Comparison of ENCODE assay signal across 1 fruit fly cellular context in genomic region chr2L:10565674-10566073, dm6.
A peak's percentile ranks its signal among the peaks of the same experiment; 100 is the strongest.
TF ChIP-seq lines count a peak whose summit lies in the region.

No protein-coding gene starts in this region.

TF ChIP-seq in whole organism, embryonic, 481 proteins besides CTCF, POLR2A, EP300 and RAD21 (continued from another document and continues in another):
- TF ChIP-seq oc (tag; optimal IDR thresholded peaks at IDR 0.05; lab: Kevin White, UChicago) (no peak), chm (GFP tag; IDR thresholded peaks at IDR 0.05; lab: Robert Waterston, UW) (no peak), ERR (GFP tag; optimal IDR thresholded peaks at IDR 0.05; lab: Kevin White, UChicago) (peak; percentile 32), ac (GFP tag; optimal IDR thresholded peaks at IDR 0.05; lab: Kevin White, UChicago) (no peak), wek (GFP tag; optimal IDR thresholded peaks at IDR 0.05; lab: Kevin White, UChicago) (no peak), CG13624 (GFP tag; optimal IDR thresholded peaks at IDR 0.05; lab: Kevin White, UChicago) (peak; percentile 44), btn (GFP tag; optimal IDR thresholded peaks at IDR 0.05; lab: Kevin White, UChicago) (no peak), CG1024 (GFP tag; IDR thresholded peaks at IDR 0.05; lab: Robert Waterston, UW) (no peak), emc (GFP tag; optimal IDR thresholded peaks at IDR 0.05; lab: Kevin White, UChicago) (no peak), cato (GFP tag; optimal IDR thresholded peaks at IDR 0.05; lab: Kevin White, UChicago; ENCODE audit: borderline replicate concordance) (no peak), ewg (GFP tag; optimal IDR thresholded peaks at IDR 0.05; lab: Kevin White, UChicago) (no peak), nau (GFP tag; optimal IDR thresholded peaks at IDR 0.05; lab: Kevin White, UChicago) (peak; percentile 1), CG13894 (tag; optimal IDR thresholded peaks at IDR 0.05; lab: Kevin White, UChicago) (peak; percentile 67), CG10959 (GFP tag; IDR thresholded peaks at IDR 0.05; lab: Robert Waterston, UW) (no peak), unc-4 (GFP tag; IDR thresholded peaks at IDR 0.05; lab: Robert Waterston, UW; ENCODE audit: partially characterized antibody) (no peak), CG30431 (GFP tag; optimal IDR thresholded peaks at IDR 0.05; lab: Kevin White, UChicago) (no peak), CG17912 (GFP tag; optimal IDR thresholded peaks at IDR 0.05; lab: Kevin White, UChicago) (no peak), Meics (GFP tag; optimal IDR thresholded peaks at IDR 0.05; lab: Kevin White, UChicago) (peak; percentile 72), CG10654 (GFP tag; optimal IDR thresholded peaks at IDR 0.05; lab: Kevin White, UChicago) (no peak), ci (GFP tag; IDR thresholded peaks at IDR 0.05; lab: Robert Waterston, UW) (0 out of 3 replicates have a peak, but pooled peaks have one; percentile 42), CG17802 (tag; optimal IDR thresholded peaks at IDR 0.05; lab: Kevin White, UChicago) (no peak), da (GFP tag; optimal IDR thresholded peaks at IDR 0.05; lab: Kevin White, UChicago) (no peak), Ravus (GFP tag; IDR thresholded peaks at IDR 0.05; lab: Robert Waterston, UW) (no peak), pum (GFP tag; optimal IDR thresholded peaks at IDR 0.05; lab: Kevin White, UChicago) (peak; percentile 14), CG2889 (GFP tag; IDR thresholded peaks at IDR 0.05; lab: Robert Waterston, UW) (peak; percentile 48; the same call in 1 of the 3 replicates), CG15479 (GFP tag; optimal IDR thresholded peaks at IDR 0.05; lab: Kevin White, UChicago) (no peak), sob (GFP tag; IDR thresholded peaks at IDR 0.05; lab: Robert Waterston, UW) (peak; percentile 63), CG12769 (tag; optimal IDR thresholded peaks at IDR 0.05; lab: Kevin White, UChicago) (peak; percentile 70), Awh (GFP tag; IDR thresholded peaks at IDR 0.05; lab: Robert Waterston, UW) (peak; percentile 53; the same call in 1 of the 2 replicates), croc (GFP tag; conservative IDR thresholded peaks at IDR 0.05; lab: Robert Waterston, UW) (no peak; the same call in 2 of the 3 replicates), ro (GFP tag; IDR thresholded peaks at IDR 0.05; lab: Robert Waterston, UW) (no peak), CG9215 (GFP tag; IDR thresholded peaks at IDR 0.05; lab: Robert Waterston, UW) (peak; percentile 55; the same call in 1 of the 2 replicates), CG4617 (GFP tag; optimal IDR thresholded peaks at IDR 0.05; lab: Kevin White, UChicago; ENCODE audit: borderline replicate concordance) (no peak), jing (GFP tag; optimal IDR thresholded peaks at IDR 0.05; lab: Kevin White, UChicago) (no peak), CG15269 (tag; optimal IDR thresholded peaks at IDR 0.05; lab: Kevin White, UChicago) (peak; percentile 53), Abd-B (GFP tag; optimal IDR thresholded peaks at IDR 0.05; lab: Kevin White, UChicago) (no peak), CG8359 (GFP tag; optimal IDR thresholded peaks at IDR 0.05; lab: Kevin White, UChicago; ENCODE audit: borderline replicate concordance) (no peak), Mad (GFP tag; optimal IDR thresholded peaks at IDR 0.05; lab: Kevin White, UChicago) (no peak), Side (GFP tag; optimal IDR thresholded peaks at IDR 0.05; lab: Kevin White, UChicago) (peak; percentile 52), MBD-R2 (GFP tag; IDR thresholded peaks at IDR 0.05; lab: Robert Waterston, UW) (peak; percentile 41; the same call in 1 of the 2 replicates), CG2120 (GFP tag; optimal IDR thresholded peaks at IDR 0.05; lab: Kevin White, UChicago) (peak; percentile 78), dati (GFP tag; IDR thresholded peaks at IDR 0.05; lab: Robert Waterston, UW) (no peak), CG10462 (GFP tag; optimal IDR thresholded peaks at IDR 0.05; lab: Kevin White, UChicago) (no peak), toy (GFP tag; IDR thresholded peaks at IDR 0.05; lab: Robert Waterston, UW) (no peak), Sry-β (GFP tag; optimal IDR thresholded peaks at IDR 0.05; lab: Kevin White, UChicago) (no peak), schlank (tag; optimal IDR thresholded peaks at IDR 0.05; lab: Kevin White, UChicago) (peak; percentile 9), kni (GFP tag; optimal IDR thresholded peaks at IDR 0.05; lab: Kevin White, UChicago) (no peak), CG13424 (tag; optimal IDR thresholded peaks at IDR 0.05; lab: Kevin White, UChicago) (peak; percentile 35), CG14667 (GFP tag; IDR thresholded peaks at IDR 0.05; lab: Robert Waterston, UW) (no peak), luna (GFP tag; optimal IDR thresholded peaks at IDR 0.05; lab: Kevin White, UChicago) (no peak), vfl (GFP tag; optimal IDR thresholded peaks at IDR 0.05; lab: Kevin White, UChicago) (peak; percentile 3), Med (GFP tag; lab: Kevin White, UChicago) (peak; percentile 91), E2f1 (GFP tag; IDR thresholded peaks at IDR 0.05; lab: Robert Waterston, UW) (peak; percentile 57; the same call in 1 of the 2 replicates), Scr (GFP tag; IDR thresholded peaks at IDR 0.05; lab: Robert Waterston, UW; ENCODE audit: partially characterized antibody) (no peak), fd3F (GFP tag; optimal IDR thresholded peaks at IDR 0.05; lab: Kevin White, UChicago) (peak; percentile 19), p53 (GFP tag; optimal IDR thresholded peaks at IDR 0.05; lab: Kevin White, UChicago) (no peak), CG14710 (tag; optimal IDR thresholded peaks at IDR 0.05; lab: Kevin White, UChicago) (no peak), CG5180 (GFP tag; optimal IDR thresholded peaks at IDR 0.05; lab: Kevin White, UChicago) (peak; percentile 13), fru (optimal IDR thresholded peaks at IDR 0.05; lab: Kevin White, UChicago) (no peak), ATbp (GFP tag; optimal IDR thresholded peaks at IDR 0.05; lab: Kevin White, UChicago) (no peak), fd64A (GFP tag; optimal IDR thresholded peaks at IDR 0.05; lab: Kevin White, UChicago) (no peak), Bgb (GFP tag; IDR thresholded peaks at IDR 0.05; lab: Robert Waterston, UW; ENCODE audit: partially characterized antibody) (no peak), CG6765 (GFP tag; optimal IDR thresholded peaks at IDR 0.05; lab: Kevin White, UChicago) (peak; percentile 29), so (GFP tag; IDR thresholded peaks at IDR 0.05; lab: Robert Waterston, UW) (peak; percentile 68; the same call in 1 of the 3 replicates), gro (GFP tag; optimal IDR thresholded peaks at IDR 0.05; lab: Kevin White, UChicago) (no peak), pb (GFP tag; optimal IDR thresholded peaks at IDR 0.05; lab: Kevin White, UChicago) (peak; percentile 20), gfzf (GFP tag; optimal IDR thresholded peaks at IDR 0.05; lab: Kevin White, UChicago) (no peak), az2 (GFP tag; optimal IDR thresholded peaks at IDR 0.05; lab: Kevin White, UChicago) (peak; percentile 0), pnt (GFP tag; optimal IDR thresholded peaks at IDR 0.05; lab: Kevin White, UChicago) (no peak), Oli (tag; optimal IDR thresholded peaks at IDR 0.05; lab: Kevin White, UChicago) (peak; percentile 41), fu2 (GFP tag; optimal IDR thresholded peaks at IDR 0.05; lab: Kevin White, UChicago) (peak; percentile 13), run (tag; optimal IDR thresholded peaks at IDR 0.05; lab: Kevin White, UChicago) (no peak), CG17359 (tag; optimal IDR thresholded peaks at IDR 0.05; lab: Kevin White, UChicago) (peak; percentile 44), mam (GFP tag; optimal IDR thresholded peaks at IDR 0.05; lab: Kevin White, UChicago) (peak; percentile 63), phol (tag; optimal IDR thresholded peaks at IDR 0.05; lab: Kevin White, UChicago) (peak; percentile 6), H2.0 (GFP tag; IDR thresholded peaks at IDR 0.05; lab: Robert Waterston, UW) (peak; percentile 49), CG8388 (GFP tag; optimal IDR thresholded peaks at IDR 0.05; lab: Kevin White, UChicago) (no peak), cwo (GFP tag; optimal IDR thresholded peaks at IDR 0.05; lab: Kevin White, UChicago) (peak; percentile 57), Ssrp (tag; optimal IDR thresholded peaks at IDR 0.05; lab: Kevin White, UChicago) (no peak), Dp (GFP tag; optimal IDR thresholded peaks at IDR 0.05; lab: Kevin White, UChicago) (no peak), lola (GFP tag; optimal IDR thresholded peaks at IDR 0.05; lab: Kevin White, UChicago) (no peak), CG11504 (tag; optimal IDR thresholded peaks at IDR 0.05; lab: Kevin White, UChicago) (peak; percentile 60), Hr78 (GFP tag; optimal IDR thresholded peaks at IDR 0.05; lab: Kevin White, UChicago) (no peak), CG15696 (tag; optimal IDR thresholded peaks at IDR 0.05; lab: Kevin White, UChicago) (no peak), bigmax (GFP tag; optimal IDR thresholded peaks at IDR 0.05; lab: Kevin White, UChicago) (no peak), ab (GFP tag; optimal IDR thresholded peaks at IDR 0.05; lab: Kevin White, UChicago) (no peak), D19A (tag; optimal IDR thresholded peaks at IDR 0.05; lab: Kevin White, UChicago) (peak; percentile 4), CG9876 (GFP tag; optimal IDR thresholded peaks at IDR 0.05; lab: Kevin White, UChicago) (peak; percentile 25), Hr39 (optimal IDR thresholded peaks at IDR 0.05; lab: Kevin White, UChicago) (no peak), bcd (GFP tag; optimal IDR thresholded peaks at IDR 0.05; lab: Kevin White, UChicago) (peak; percentile 41), HLH4C (GFP tag; IDR thresholded peaks at IDR 0.05; lab: Robert Waterston, UW; ENCODE audit: partially characterized antibody) (no peak), insv (GFP tag; optimal IDR thresholded peaks at IDR 0.05; lab: Kevin White, UChicago) (no peak), ftz-f1 (GFP tag; optimal IDR thresholded peaks at IDR 0.05; lab: Kevin White, UChicago) (no peak), CG10321 (GFP tag; IDR thresholded peaks at IDR 0.05; lab: Robert Waterston, UW) (no peak), CG33557 (GFP tag; optimal IDR thresholded peaks at IDR 0.05; lab: Kevin White, UChicago) (no peak), nom (GFP tag; optimal IDR thresholded peaks at IDR 0.05; lab: Kevin White, UChicago) (no peak), CG2116 (GFP tag; optimal IDR thresholded peaks at IDR 0.05; lab: Kevin White, UChicago) (no peak), Sin3A (optimal IDR thresholded peaks at IDR 0.05; lab: Kevin White, UChicago) (no peak), BEAF-32 (GFP tag; optimal IDR thresholded peaks at IDR 0.05; lab: Kevin White, UChicago) (no peak), CG10543 (GFP tag; optimal IDR thresholded peaks at IDR 0.05; lab: Kevin White, UChicago) (no peak), tap (tag; optimal IDR thresholded peaks at IDR 0.05; lab: Kevin White, UChicago) (peak; percentile 25), CG32532 (GFP tag; IDR thresholded peaks at IDR 0.05; lab: Robert Waterston, UW) (peak; percentile 70; the same call in 1 of the 2 replicates), CG7928 (GFP tag; optimal IDR thresholded peaks at IDR 0.05; lab: Kevin White, UChicago) (no peak), CG10565 (GFP tag; optimal IDR thresholded peaks at IDR 0.05; lab: Kevin White, UChicago) (no peak), slp2 (GFP tag; optimal IDR thresholded peaks at IDR 0.05; lab: Kevin White, UChicago) (no peak), aop (GFP tag; IDR thresholded peaks at IDR 0.05; lab: Robert Waterston, UW) (no peak), dm (GFP tag; optimal IDR thresholded peaks at IDR 0.05; lab: Kevin White, UChicago) (no peak), lilli (GFP tag; optimal IDR thresholded peaks at IDR 0.05; lab: Kevin White, UChicago) (peak; percentile 58), Gug (GFP tag; IDR thresholded peaks at IDR 0.05; lab: Robert Waterston, UW) (no peak), Sox102F (GFP tag; optimal IDR thresholded peaks at IDR 0.05; lab: Kevin White, UChicago) (peak; percentile 17), CG6272 (GFP tag; IDR thresholded peaks at IDR 0.05; lab: Robert Waterston, UW) (no peak), sug (tag; optimal IDR thresholded peaks at IDR 0.05; lab: Kevin White, UChicago) (no peak), CG7556 (GFP tag; optimal IDR thresholded peaks at IDR 0.05; lab: Kevin White, UChicago) (peak; percentile 73), sc (optimal IDR thresholded peaks at IDR 0.05; lab: Kevin White, UChicago) (no peak), sc (GFP tag; optimal IDR thresholded peaks at IDR 0.05; lab: Kevin White, UChicago) (no peak), CG9797 (GFP tag; optimal IDR thresholded peaks at IDR 0.05; lab: Kevin White, UChicago) (no peak), Opbp (GFP tag; IDR thresholded peaks at IDR 0.05; lab: Robert Waterston, UW; ENCODE audit: partially characterized antibody) (no peak), CG8089 (GFP tag; optimal IDR thresholded peaks at IDR 0.05; lab: Kevin White, UChicago) (no peak), CG8924 (tag; optimal IDR thresholded peaks at IDR 0.05; lab: Kevin White, UChicago) (peak; percentile 28), CG31224 (GFP tag; IDR thresholded peaks at IDR 0.05; lab: Robert Waterston, UW) (peak; percentile 51; the same call in 1 of the 2 replicates), CG7786 (GFP tag; optimal IDR thresholded peaks at IDR 0.05; lab: Kevin White, UChicago) (peak; percentile 24), hb (GFP tag; IDR thresholded peaks at IDR 0.05; lab: Robert Waterston, UW; ENCODE audit: partially characterized antibody) (no peak), CG2678 (tag; optimal IDR thresholded peaks at IDR 0.05; lab: Kevin White, UChicago) (peak; percentile 69), CG7372 (GFP tag; IDR thresholded peaks at IDR 0.05; lab: Robert Waterston, UW) (peak; percentile 31; the same call in 1 of the 2 replicates), sna (GFP tag; IDR thresholded peaks at IDR 0.05; lab: Robert Waterston, UW; ENCODE audit: partially characterized antibody) (no peak), caup (GFP tag; optimal IDR thresholded peaks at IDR 0.05; lab: Kevin White, UChicago; ENCODE audit: severe bottlenecking) (peak; percentile 66), dan (GFP tag; IDR thresholded peaks at IDR 0.05; lab: Robert Waterston, UW) (no peak), CG6175 (GFP tag; IDR thresholded peaks at IDR 0.05; lab: Robert Waterston, UW) (no peak), CG11456 (GFP tag; IDR thresholded peaks at IDR 0.05; lab: Robert Waterston, UW) (0 out of 3 replicates have a peak, but pooled peaks have one; percentile 64), CG15514 (GFP tag; optimal IDR thresholded peaks at IDR 0.05; lab: Kevin White, UChicago) (peak; percentile 55), CG10147 (GFP tag; optimal IDR thresholded peaks at IDR 0.05; lab: Kevin White, UChicago) (peak; percentile 55), Blimp-1 (GFP tag; optimal IDR thresholded peaks at IDR 0.05; lab: Kevin White, UChicago) (no peak), Jarid2 (GFP tag; optimal IDR thresholded peaks at IDR 0.05; lab: Kevin White, UChicago) (no peak)
